Fruit fly (Drosophila melanogaster) whole organism, prepupa: Measurements from ENCODE around the gene VGlut.
A peak's percentile ranks its signal among the peaks of the same experiment; 100 is the strongest.

ENCODE experiments used
- Blimp-1 ChIP-seq: fragments of 200-800 bp; sonication (Bioruptor generic); optimal IDR thresholded peaks from 3 replicates; lab custom pipeline; 2017; ENCODE audit warnings: missing biosample characterization, missing genetic modification characterization, mild to moderate bottlenecking, moderate library complexity, missing genetic modification reagents
- CG10631 ChIP-seq: fragments of 200-800 bp; sonication (Bioruptor generic); optimal IDR thresholded peaks from 2 replicates; lab custom pipeline; 2016; ENCODE audit warnings: missing biosample characterization, missing genetic modification characterization
- CG10669 ChIP-seq: fragments of 200-800 bp; sonication (Bioruptor generic); optimal IDR thresholded peaks from 3 replicates; lab custom pipeline; 2018; ENCODE audit warnings: missing biosample characterization, mild to moderate bottlenecking, missing genetic modification characterization, moderate library complexity
- CG15336 ChIP-seq: fragments of 200-800 bp; sonication (Bioruptor generic); IDR thresholded peaks from 2 replicates; pipeline ENCODE4 v1.3.6; 2022; ENCODE audit warnings: missing biosample characterization, missing genetic modification characterization
- CG1621 ChIP-seq: fragments of 200-800 bp; sonication (Bioruptor generic); optimal IDR thresholded peaks from 3 replicates; lab custom pipeline; 2018; ENCODE audit warnings: missing biosample characterization, mild to moderate bottlenecking, missing genetic modification characterization
- CG16779 ChIP-seq: fragments of 200-800 bp; sonication (Bioruptor generic); optimal IDR thresholded peaks from 3 replicates; lab custom pipeline; 2017; ENCODE audit warnings: missing biosample characterization, mild to moderate bottlenecking, missing genetic modification characterization
- CG3032 ChIP-seq: fragments of 200-800 bp; optimal IDR thresholded peaks from 2 replicates; lab custom pipeline; 2019; ENCODE audit warnings: missing biosample characterization, mild to moderate bottlenecking, missing genetic modification characterization, moderate library complexity
- CG31627 ChIP-seq: fragments of 200-800 bp; sonication (Bioruptor generic); optimal IDR thresholded peaks from 3 replicates; lab custom pipeline; 2016; ENCODE audit warnings: missing biosample characterization, missing genetic modification characterization
- CG32006 ChIP-seq: fragments of 200-800 bp; sonication (Bioruptor generic); optimal IDR thresholded peaks from 3 replicates; lab custom pipeline; 2017; ENCODE audit warnings: missing biosample characterization, mild to moderate bottlenecking, missing genetic modification characterization
- CG34406 ChIP-seq: fragments of 200-800 bp; sonication (Bioruptor generic); optimal IDR thresholded peaks from 3 replicates; lab custom pipeline; 2016; ENCODE audit warnings: missing biosample characterization, missing genetic modification characterization
- CG4318 ChIP-seq: fragments of 200-800 bp; sonication (Bioruptor generic); optimal IDR thresholded peaks from 3 replicates; lab custom pipeline; 2017; ENCODE audit warnings: missing biosample characterization, mild to moderate bottlenecking, missing genetic modification characterization
- CG6163 ChIP-seq: fragments of 200-800 bp; sonication (Bioruptor generic); IDR thresholded peaks from 3 replicates; pipeline ENCODE4 v1.3.6; 2022; ENCODE audit warnings: missing biosample characterization, missing genetic modification characterization
- CG6808 ChIP-seq: fragments of 200-800 bp; sonication (Bioruptor generic); optimal IDR thresholded peaks from 3 replicates; lab custom pipeline; 2017; ENCODE audit warnings: missing biosample characterization, missing genetic modification characterization, mild to moderate bottlenecking, moderate library complexity, missing genetic modification reagents
- CG6854 ChIP-seq: fragments of 200-800 bp; sonication (Bioruptor generic); optimal IDR thresholded peaks from 2 replicates; lab custom pipeline; 2017; ENCODE audit warnings: missing biosample characterization, mild to moderate bottlenecking, missing genetic modification characterization
- CG7368 ChIP-seq: fragments of 200-800 bp; sonication (Bioruptor generic); optimal IDR thresholded peaks from 3 replicates; lab custom pipeline; 2016; ENCODE audit warnings: missing biosample characterization, missing genetic modification characterization
- CG8632 ChIP-seq: fragments of 200-800 bp; sonication (Bioruptor generic); optimal IDR thresholded peaks from 3 replicates; lab custom pipeline; 2016; ENCODE audit warnings: missing biosample characterization, missing genetic modification characterization
- CG9139 ChIP-seq: fragments of 200-800 bp; sonication (Bioruptor generic); optimal IDR thresholded peaks from 3 replicates; lab custom pipeline; 2017; ENCODE audit warnings: missing biosample characterization, mild to moderate bottlenecking, missing genetic modification characterization
- Eip93F ChIP-seq: fragments of 200-800 bp; sonication (Bioruptor generic); optimal IDR thresholded peaks from 2 replicates; lab custom pipeline; 2016; ENCODE audit warnings: missing biosample characterization, mild to moderate bottlenecking, missing genetic modification characterization
- Ets21C ChIP-seq: fragments of 200-800 bp; sonication (Bioruptor generic); optimal IDR thresholded peaks from 3 replicates; lab custom pipeline; 2016; ENCODE audit warnings: missing biosample characterization, missing genetic modification characterization
- Gug ChIP-seq: fragments of 200-800 bp; sonication (Bioruptor generic); IDR thresholded peaks from 2 replicates; pipeline ENCODE4 v1.3.6; 2022; ENCODE audit warnings: missing biosample characterization, missing genetic modification characterization
- Hr38 ChIP-seq: sonication (Bioruptor generic); optimal IDR thresholded peaks from 2 replicates; lab custom pipeline; 2016; ENCODE audit warnings: missing biosample characterization, missing genetic modification characterization
- Hr39 ChIP-seq: fragments of 200-800 bp; sonication (Bioruptor generic); optimal IDR thresholded peaks from 2 replicates; lab custom pipeline; 2016; ENCODE audit warnings: missing biosample characterization, missing genetic modification characterization
- Hr4 ChIP-seq: fragments of 200-800 bp; sonication (Bioruptor generic); optimal IDR thresholded peaks from 3 replicates; lab custom pipeline; 2016; ENCODE audit warnings: missing biosample characterization, missing genetic modification characterization
- Lpt ChIP-seq: fragments of 200-800 bp; sonication (Bioruptor generic); optimal IDR thresholded peaks from 3 replicates; lab custom pipeline; 2016; ENCODE audit warnings: missing biosample characterization, missing genetic modification characterization
- Met ChIP-seq: fragments of 200-800 bp; sonication (Bioruptor generic); optimal IDR thresholded peaks from 3 replicates; lab custom pipeline; 2016; ENCODE audit warnings: missing biosample characterization, missing genetic modification characterization
- OdsH ChIP-seq: fragments of 200-800 bp; sonication (Bioruptor generic); optimal IDR thresholded peaks from 3 replicates; lab custom pipeline; 2016; ENCODE audit warnings: missing biosample characterization, missing genetic modification characterization
- Sox14 ChIP-seq: fragments of 200-800 bp; sonication (Bioruptor generic); optimal IDR thresholded peaks from 3 replicates; lab custom pipeline; 2016; ENCODE audit warnings: missing biosample characterization, missing genetic modification characterization
- Sox15 ChIP-seq: fragments of 200-800 bp; sonication (Bioruptor generic); optimal IDR thresholded peaks from 3 replicates; lab custom pipeline; 2016; ENCODE audit warnings: missing biosample characterization, missing genetic modification characterization
- achi ChIP-seq: fragments of 200-800 bp; sonication (Bioruptor generic); optimal IDR thresholded peaks from 3 replicates; lab custom pipeline; 2016; ENCODE audit warnings: missing biosample characterization, missing genetic modification characterization
- cyc ChIP-seq: fragments of 200-800 bp; sonication (Bioruptor generic); optimal IDR thresholded peaks from 3 replicates; lab custom pipeline; 2016; ENCODE audit warnings: missing biosample characterization, missing genetic modification characterization
- dac ChIP-seq: fragments of 200-800 bp; sonication (Bioruptor generic); optimal IDR thresholded peaks from 2 replicates; lab custom pipeline; 2017; ENCODE audit warnings: missing biosample characterization, mild to moderate bottlenecking, missing genetic modification characterization
- dsx ChIP-seq: fragments of 200-800 bp; optimal IDR thresholded peaks from 3 replicates; lab custom pipeline; 2019; ENCODE audit warnings: missing biosample characterization, mild to moderate bottlenecking, missing genetic modification characterization, moderate library complexity; ENCODE audit not compliant: poor library complexity, severe bottlenecking
- fd59A ChIP-seq: fragments of 200-800 bp; sonication (Bioruptor generic); optimal IDR thresholded peaks from 2 replicates; lab custom pipeline; 2017; ENCODE audit warnings: missing biosample characterization, mild to moderate bottlenecking, missing genetic modification characterization, missing genetic modification reagents
- fd85E ChIP-seq: fragments of 200-800 bp; sonication (Bioruptor generic); optimal IDR thresholded peaks from 3 replicates; lab custom pipeline; 2016; ENCODE audit warnings: missing biosample characterization, missing genetic modification characterization
- fkh ChIP-seq: fragments of 200-800 bp; sonication (Bioruptor generic); optimal IDR thresholded peaks from 3 replicates; lab custom pipeline; 2017; ENCODE audit warnings: missing biosample characterization, mild to moderate bottlenecking, missing genetic modification characterization, moderate library complexity
- lz ChIP-seq: fragments of 200-800 bp; sonication (Bioruptor generic); optimal IDR thresholded peaks from 3 replicates; lab custom pipeline; 2016; ENCODE audit warnings: missing biosample characterization, missing genetic modification characterization
- net ChIP-seq: fragments of 200-800 bp; sonication (Bioruptor generic); optimal IDR thresholded peaks from 3 replicates; lab custom pipeline; 2016; ENCODE audit warnings: missing biosample characterization, missing genetic modification characterization
- pdm3 ChIP-seq: fragments of 200-800 bp; sonication (Bioruptor generic); optimal IDR thresholded peaks from 3 replicates; lab custom pipeline; 2016; ENCODE audit warnings: missing biosample characterization, missing genetic modification characterization
- salr ChIP-seq, 2 experiments: fragments of 200-800 bp; sonication (Bioruptor generic); optimal IDR thresholded peaks; 3 replicates each; lab custom pipeline; 2016 to 2018; ENCODE audit warnings: missing biosample characterization in 2 of 2, missing genetic modification characterization in 2 of 2, mild to moderate bottlenecking in 1 of 2
- spab ChIP-seq: fragments of 200-800 bp; sonication (Bioruptor generic); optimal IDR thresholded peaks from 2 replicates; lab custom pipeline; 2017; ENCODE audit warnings: missing biosample characterization, mild to moderate bottlenecking, missing genetic modification characterization, missing genetic modification reagents
- svp ChIP-seq: fragments of 200-800 bp; sonication (Bioruptor generic); peaks from one replicate; lab custom pipeline; 2016; ENCODE audit warnings: missing biosample characterization, missing genetic modification characterization
- vri ChIP-seq: fragments of 200-800 bp; sonication (Bioruptor generic); optimal IDR thresholded peaks from 3 replicates; lab custom pipeline; 2016; ENCODE audit warnings: missing biosample characterization, mild to moderate bottlenecking, missing genetic modification characterization

Gene VGlut

dm6 chr2L:2413093-2413492, 13.0 kb downstream of the VGlut start (continued):
- TF ChIP-seq Hr39 (GFP tag; lab: Kevin White, UChicago), result no peak
- peak; percentile 71 for TF ChIP-seq CG32006 (GFP tag; lab: Kevin White, UChicago)
- TF ChIP-seq salr (GFP tag; optimal IDR thresholded peaks at IDR 0.05; lab: Kevin White, UChicago), result no peak
- peak; percentile 48 for TF ChIP-seq Hr4 (GFP tag; lab: Kevin White, UChicago)
- no peak for TF ChIP-seq Ets21C (GFP tag; lab: Kevin White, UChicago)
- no peak for TF ChIP-seq fd59A
- TF ChIP-seq Met (GFP tag; lab: Kevin White, UChicago), result no peak
- peak; percentile 43 for TF ChIP-seq Lpt (GFP tag; lab: Kevin White, UChicago)
- peak; percentile 62 for TF ChIP-seq Gug
- TF ChIP-seq fd85E, result no peak
- TF ChIP-seq Sox14 (GFP tag; lab: Kevin White, UChicago), result no peak
- no peak for TF ChIP-seq CG6163 (GFP tag; lab: Robert Waterston, UW)
- no peak for TF ChIP-seq net (GFP tag; lab: Kevin White, UChicago)
- TF ChIP-seq Blimp-1, result no peak
- no peak for TF ChIP-seq CG6854
- no peak for TF ChIP-seq dac (GFP tag; lab: Kevin White, UChicago)
- no peak; the same call in 1 of the 2 replicates for TF ChIP-seq CG15336 (GFP tag; lab: Robert Waterston, UW)
- no peak for TF ChIP-seq cyc (GFP tag; lab: Kevin White, UChicago)
- no peak for TF ChIP-seq CG8632 (GFP tag; lab: Kevin White, UChicago)
- TF ChIP-seq Hr38 (GFP tag; lab: Kevin White, UChicago), result peak; percentile 3
- no peak for TF ChIP-seq fkh (GFP tag; lab: Kevin White, UChicago)
- TF ChIP-seq Sox15 (GFP tag; lab: Kevin White, UChicago), result no peak
- TF ChIP-seq CG6808 (GFP tag; lab: Kevin White, UChicago), result no peak
- TF ChIP-seq CG31627 (GFP tag; lab: Kevin White, UChicago), result no peak

dm6 chr2L:2415109-2415508, 15.0 kb downstream of the VGlut start, which contains the start of gene CG18641:
CG18641 (minus strand) TSS chr2L:2415322.
- TF ChIP-seq Eip93F (GFP tag; lab: Kevin White, UChicago), result no peak
- TF ChIP-seq svp (GFP tag; lab: Kevin White, UChicago), result peak; percentile 15
- TF ChIP-seq CG10631 (GFP tag; lab: Kevin White, UChicago), result no peak
- no peak for TF ChIP-seq cyc (GFP tag; lab: Kevin White, UChicago)
- no peak for TF ChIP-seq spab (GFP tag; lab: Kevin White, UChicago)
- TF ChIP-seq CG8632 (GFP tag; lab: Kevin White, UChicago), result no peak
- TF ChIP-seq CG4318 (GFP tag; lab: Kevin White, UChicago), result no peak
- no peak for TF ChIP-seq dsx (GFP tag; lab: Kevin White, UChicago)
- no peak for TF ChIP-seq CG9139 (GFP tag; lab: Kevin White, UChicago)
- no peak for TF ChIP-seq Hr39 (GFP tag; lab: Kevin White, UChicago)
- no peak for TF ChIP-seq CG10669 (GFP tag; lab: Kevin White, UChicago)
- TF ChIP-seq CG6163 (GFP tag; lab: Robert Waterston, UW), result 0 out of 3 replicates have a peak, but pooled peaks have one; percentile 20
- TF ChIP-seq Met (GFP tag; lab: Kevin White, UChicago), result no peak
- no peak for TF ChIP-seq Blimp-1

- TF ChIP-seq fkh (GFP tag; lab: Kevin White, UChicago) (no peak), vri (GFP tag; lab: Kevin White, UChicago) (no peak), Gug (no peak), pdm3 (GFP tag; lab: Kevin White, UChicago) (no peak), lz (GFP tag; lab: Kevin White, UChicago) (no peak)
Observed at dm6 chr2L:2416620-2417019, 16.5 kb downstream of the VGlut start, which contains the start of gene CG31948. CG31948 (minus strand) TSS chr2L:2416720.

- TF ChIP-seq OdsH, result no peak
- TF ChIP-seq Ets21C (GFP tag; lab: Kevin White, UChicago), result no peak
- TF ChIP-seq CG9139 (GFP tag; lab: Kevin White, UChicago), result no peak
- no peak for TF ChIP-seq CG1621 (tag; lab: Kevin White, UChicago)
- TF ChIP-seq CG16779 (tag; lab: Kevin White, UChicago), result no peak
- TF ChIP-seq net (GFP tag; lab: Kevin White, UChicago), result no peak
- no peak for TF ChIP-seq lz (GFP tag; lab: Kevin White, UChicago)
- TF ChIP-seq CG15336 (GFP tag; lab: Robert Waterston, UW), result no peak
- TF ChIP-seq CG34406, result no peak
- no peak for TF ChIP-seq CG3032 (tag; lab: Kevin White, UChicago)
- TF ChIP-seq dac (GFP tag; lab: Kevin White, UChicago), result no peak
- TF ChIP-seq achi, result no peak
- TF ChIP-seq Gug, result no peak
- no peak for TF ChIP-seq CG7368 (GFP tag; lab: Kevin White, UChicago)
- TF ChIP-seq, all 60 proteins: peak for 0
Observed at dm6 chr2L:2417865-2418264, 17.8 kb downstream of the VGlut start, which contains the start of gene CG34448. CG34448 (minus strand) TSS chr2L:2417965.
